Worm (Caenorhabditis elegans) whole organism, young adult: ENCODE results near the gene hid-1.

Experiments
- B0035.1 ChIP-seq: sonication (generic microtip); optimal IDR thresholded peaks from 2 replicates; lab custom pipeline; 2016; ENCODE audit warnings: missing genetic modification characterization, mild to moderate bottlenecking, missing compliant biosample characterization, missing genotype, missing genetic modification reagents
- F22D6.2 ChIP-seq: sonication (generic microtip); optimal IDR thresholded peaks from 2 replicates; lab custom pipeline; 2016; ENCODE audit warnings: mild to moderate bottlenecking, missing genetic modification characterization, missing compliant biosample characterization
- F33H1.4 ChIP-seq: fragments of 200-800 bp; sonication (Bioruptor generic); IDR thresholded peaks from 2 replicates; pipeline ENCODE4 v1.3.6; 2022; ENCODE audit warnings: missing genetic modification reagents, missing genetic modification characterization, missing compliant biosample characterization
- F39B2.1 ChIP-seq: fragments of 200-800 bp; sonication (Bioruptor generic); IDR thresholded peaks from 2 replicates; pipeline ENCODE4 v1.3.6; 2022; ENCODE audit warnings: missing genetic modification reagents, missing genetic modification characterization, missing compliant biosample characterization
- F57A8.1 ChIP-seq: fragments of 200-800 bp; sonication (Bioruptor generic); optimal IDR thresholded peaks from 2 replicates; lab custom pipeline; 2018; ENCODE audit warnings: mild to moderate bottlenecking, missing genetic modification characterization, moderate library complexity, missing compliant biosample characterization
- K12H6.12 ChIP-seq: fragments of 200-800 bp; sonication (Bioruptor generic); optimal IDR thresholded peaks from 2 replicates; lab custom pipeline; 2018; ENCODE audit warnings: mild to moderate bottlenecking, missing genetic modification characterization, missing compliant biosample characterization
- T07F8.4 ChIP-seq: sonication (generic microtip); optimal IDR thresholded peaks from 2 replicates; lab custom pipeline; 2016; ENCODE audit warnings: mild to moderate bottlenecking, missing genetic modification characterization, moderate library complexity, missing compliant biosample characterization
- Y79H2A.3 ChIP-seq: fragments of 200-800 bp; sonication (Bioruptor generic); conservative IDR thresholded peaks from 2 replicates; pipeline ENCODE4 v1.3.6; 2022; ENCODE audit warnings: missing genetic modification reagents, missing genetic modification characterization, missing compliant biosample characterization
- akir-1 ChIP-seq: fragments of 200-800 bp; sonication (Bioruptor generic); optimal IDR thresholded peaks from 2 replicates; lab custom pipeline; 2018; ENCODE audit warnings: mild to moderate bottlenecking, missing genetic modification characterization, moderate library complexity, missing compliant biosample characterization
- aptf-2 ChIP-seq: fragments of 200-800 bp; sonication (Bioruptor generic); conservative IDR thresholded peaks from 2 replicates; pipeline ENCODE4 v1.3.6; 2022; ENCODE audit warnings: missing genetic modification reagents, missing genetic modification characterization, missing compliant biosample characterization
- atf-7 ChIP-seq: sonication (generic microtip); optimal IDR thresholded peaks from 2 replicates; lab custom pipeline; 2017; ENCODE audit warnings: mild to moderate bottlenecking, missing genetic modification characterization, missing compliant biosample characterization
- attf-5 ChIP-seq: fragments of 200-800 bp; sonication (Bioruptor generic); optimal IDR thresholded peaks from 2 replicates; lab custom pipeline; 2018; ENCODE audit warnings: mild to moderate bottlenecking, missing genetic modification characterization, missing compliant biosample characterization
- attf-6 ChIP-seq: fragments of 200-800 bp; sonication (Bioruptor generic); IDR thresholded peaks from 2 replicates; pipeline ENCODE4 v1.3.6; 2022; ENCODE audit warnings: missing genetic modification reagents, missing genetic modification characterization, missing compliant biosample characterization
- bed-1 ChIP-seq: fragments of 200-800 bp; sonication (Bioruptor generic); IDR thresholded peaks from 2 replicates; pipeline ENCODE4 v1.3.6; 2022; ENCODE audit warnings: missing genetic modification reagents, missing genetic modification characterization, missing compliant biosample characterization
- ccch-3 ChIP-seq: fragments of 200-800 bp; sonication (Bioruptor generic); optimal IDR thresholded peaks from 2 replicates; lab custom pipeline; 2018; ENCODE audit warnings: mild to moderate bottlenecking, missing genetic modification characterization, missing compliant biosample characterization
- cebp-1 ChIP-seq, 2 experiments: fragments of 200-800 bp in 1 of 2; sonication (Bioruptor generic) in 1 of 2; sonication (generic microtip) in 1 of 2; IDR thresholded peaks in 1 of 2; optimal IDR thresholded peaks in 1 of 2; 2 replicates each; pipeline versions ENCODE4 v1.3.6 to Lab custom; 2017 to 2022; ENCODE audit warnings: missing compliant biosample characterization in 2 of 2, missing genetic modification characterization in 2 of 2, mild to moderate bottlenecking in 1 of 2, missing genetic modification reagents in 1 of 2, moderate library complexity in 1 of 2
- ceh-79 ChIP-seq: sonication (generic microtip); optimal IDR thresholded peaks from 2 replicates; lab custom pipeline; 2017; ENCODE audit warnings: mild to moderate bottlenecking, missing genetic modification characterization, missing compliant biosample characterization
- die-1 ChIP-seq: sonication (generic microtip); optimal IDR thresholded peaks from 2 replicates; lab custom pipeline; 2016; ENCODE audit warnings: missing genotype, mild to moderate bottlenecking, missing genetic modification characterization, missing compliant biosample characterization
- dox-1 ChIP-seq: fragments of 200-800 bp; sonication (Bioruptor generic); IDR thresholded peaks from 2 replicates; pipeline ENCODE4 v1.3.6; 2022; ENCODE audit warnings: missing genetic modification reagents, missing genetic modification characterization, missing compliant biosample characterization
- efl-1 ChIP-seq: fragments of 150-350 bp; optimal IDR thresholded peaks from 2 replicates; lab custom pipeline; 2014; ENCODE audit warnings: missing biosample characterization, missing genetic modification reagents, missing genetic modification characterization
- him-1 ChIP-seq: sonication (generic microtip); optimal IDR thresholded peaks from 2 replicates; lab custom pipeline; 2016; ENCODE audit warnings: missing genotype, missing genetic modification reagents, missing genetic modification characterization, missing compliant biosample characterization
- hsf-1 ChIP-seq: fragments of 200-800 bp; sonication (Bioruptor generic); IDR thresholded peaks from 2 replicates; pipeline ENCODE4 v1.3.6; 2022; ENCODE audit warnings: missing genetic modification reagents, missing genetic modification characterization, missing compliant biosample characterization
- madf-8 ChIP-seq: fragments of 200-800 bp; sonication (Bioruptor generic); conservative IDR thresholded peaks from 2 replicates; pipeline ENCODE4 v1.3.6; 2022; ENCODE audit warnings: missing genetic modification reagents, missing genetic modification characterization, missing compliant biosample characterization
- nfyb-1 ChIP-seq: fragments of 200-800 bp; sonication (Bioruptor generic); IDR thresholded peaks from 2 replicates; pipeline ENCODE4 v1.3.6; 2022; ENCODE audit warnings: missing genetic modification reagents, missing genetic modification characterization, missing compliant biosample characterization
- nhr-80 ChIP-seq: sonication (generic microtip); optimal IDR thresholded peaks from 2 replicates; lab custom pipeline; 2016; ENCODE audit warnings: missing genetic modification characterization, missing compliant biosample characterization
- rpc-1 ChIP-seq, 2 experiments: fragments of 150-350 bp in 1 of 2; sonication (generic microtip) in 1 of 2; optimal IDR thresholded peaks; 2 replicates each; lab custom pipeline; 2014 to 2018; ENCODE audit warnings: missing biosample characterization in 1 of 2, missing genetic modification characterization in 1 of 2, missing genetic modification reagents in 1 of 2, missing genotype in 1 of 2
- sdz-38 ChIP-seq: sonication (generic microtip); optimal IDR thresholded peaks from 2 replicates; lab custom pipeline; 2016; ENCODE audit warnings: missing genotype, missing genetic modification characterization, missing compliant biosample characterization
- sea-2 ChIP-seq: fragments of 200-800 bp; sonication (Bioruptor generic); IDR thresholded peaks from 2 replicates; pipeline ENCODE4 v1.3.6; 2022; ENCODE audit warnings: missing genetic modification characterization, missing compliant biosample characterization
- snpc-1.1 ChIP-seq: sonication (generic microtip); optimal IDR thresholded peaks from 2 replicates; lab custom pipeline; 2017; ENCODE audit warnings: missing genetic modification characterization, mild to moderate bottlenecking, missing compliant biosample characterization, antibody characterized with exemption, moderate library complexity, missing genotype, missing genetic modification reagents; ENCODE audit not compliant: insufficient read depth
- snpc-1.3 ChIP-seq: sonication (generic microtip); optimal IDR thresholded peaks from 2 replicates; lab custom pipeline; 2017; ENCODE audit warnings: missing genetic modification characterization, mild to moderate bottlenecking, missing compliant biosample characterization, antibody characterized with exemption, moderate library complexity, missing genotype, missing genetic modification reagents; ENCODE audit not compliant: insufficient read depth
- snpc-4 ChIP-seq, 5 experiments: fragments of 150-350 bp in 1 of 5; sonication (generic microtip) in 4 of 5; optimal IDR thresholded peaks; 2 replicates each; lab custom pipeline; 2014 to 2018; ENCODE audit warnings: missing genetic modification characterization in 5 of 5, missing biosample characterization in 3 of 5, antibody characterized with exemption in 2 of 5, mild to moderate bottlenecking in 2 of 5, missing compliant biosample characterization in 2 of 5, missing genotype in 2 of 5, moderate library complexity in 2 of 5, missing genetic modification reagents in 1 of 5
- somi-1 ChIP-seq: fragments of 200-800 bp; sonication (Bioruptor generic); optimal IDR thresholded peaks from 2 replicates; lab custom pipeline; 2018; ENCODE audit warnings: mild to moderate bottlenecking, missing genetic modification characterization, missing compliant biosample characterization
- tbp1 ChIP-seq: fragments of 200-800 bp; sonication (Bioruptor generic); optimal IDR thresholded peaks from 2 replicates; lab custom pipeline; 2018; ENCODE audit warnings: mild to moderate bottlenecking, missing genetic modification characterization, missing compliant biosample characterization
- tlf-1 ChIP-seq: fragments of 200-800 bp; sonication (Bioruptor generic); optimal IDR thresholded peaks from 2 replicates; lab custom pipeline; 2018; ENCODE audit warnings: mild to moderate bottlenecking, missing genetic modification characterization, missing compliant biosample characterization
- unc-62 ChIP-seq: fragments of 150-350 bp; optimal IDR thresholded peaks from 2 replicates; lab custom pipeline; 2014; ENCODE audit warnings: missing biosample characterization, missing genetic modification reagents, missing genetic modification characterization
- xnd-1 ChIP-seq: sonication (generic microtip); optimal IDR thresholded peaks from 2 replicates; lab custom pipeline; 2016; ENCODE audit warnings: missing genotype, missing genetic modification reagents, missing genetic modification characterization, missing compliant biosample characterization
- zfh-2 ChIP-seq: fragments of 200-800 bp; sonication (Bioruptor generic); conservative IDR thresholded peaks from 2 replicates; pipeline ENCODE4 v1.3.6; 2022; ENCODE audit warnings: missing genetic modification reagents, missing genetic modification characterization, missing compliant biosample characterization
- ztf-3 ChIP-seq: fragments of 200-800 bp; sonication (Bioruptor generic); optimal IDR thresholded peaks from 2 replicates; lab custom pipeline; 2018; ENCODE audit warnings: mild to moderate bottlenecking, missing genetic modification characterization, missing compliant biosample characterization

hid-1 gene

DNA sequence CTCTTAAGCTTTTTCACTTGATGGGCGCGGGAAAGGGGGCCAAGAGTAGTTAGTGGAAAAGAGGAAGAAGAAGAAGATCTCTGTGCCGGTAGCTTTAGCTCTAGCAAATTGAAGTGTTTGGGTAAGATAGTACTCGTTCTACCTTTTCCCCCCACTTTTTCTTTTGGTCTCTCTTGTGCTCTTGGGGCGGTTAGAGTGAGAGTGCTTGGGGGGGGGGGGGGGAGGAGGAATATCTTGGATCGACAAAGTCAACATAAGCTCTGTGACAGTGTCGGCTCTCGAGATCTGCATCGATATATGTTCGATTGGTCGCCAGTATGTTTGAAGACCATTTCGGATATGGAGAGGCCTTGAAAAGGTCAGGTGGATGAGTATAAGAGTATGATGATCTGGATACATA is 29.1 kb upstream of the hid-1 start, which contains the start of gene fox-1:
Gene fox-1, minus strand, starts transcription at position 101 of the 400 bp plus-strand sequence.
- TF ChIP-seq nfyb-1, result no peak
- no peak for TF ChIP-seq snpc-1.3
- TF ChIP-seq attf-5, result no peak
- TF ChIP-seq die-1 (tag; lab: Kevin White, UChicago), result no peak
- TF ChIP-seq F57A8.1, result no peak

DNA sequence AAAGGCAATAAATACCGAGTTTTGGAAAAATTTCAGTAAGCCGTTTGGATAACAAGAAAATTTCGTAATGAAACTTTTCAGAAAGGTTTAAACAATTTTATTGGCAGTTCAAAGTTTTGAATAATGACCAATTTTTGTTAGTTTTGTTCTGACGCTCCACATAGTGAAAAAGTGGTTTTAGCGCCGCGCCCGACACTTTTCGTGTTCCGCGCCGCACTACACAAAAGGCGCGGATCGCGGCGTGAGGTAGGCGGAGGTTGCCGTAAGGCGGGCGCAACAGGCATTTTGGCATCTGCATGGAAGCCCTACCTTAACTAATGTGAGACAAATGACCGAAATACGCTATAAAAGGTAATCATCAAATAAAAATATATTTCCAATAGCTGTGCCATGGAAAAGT is 27.1 kb upstream of the hid-1 start:
- TF ChIP-seq snpc-1.1 (tag; lab: Kevin White, UChicago), result peak; percentile 42
- no peak for TF ChIP-seq xnd-1 (tag; lab: Kevin White, UChicago)
- TF ChIP-seq F39B2.1, result no peak
- TF ChIP-seq snpc-4 (GFP tag; optimal IDR thresholded peaks at IDR 0.05; lab: Kevin White, UChicago), result no peak
- peak in 2 of 4 experiments; percentile 52 to 76 for TF ChIP-seq snpc-4 (tag; optimal IDR thresholded peaks at IDR 0.05; lab: Kevin White, UChicago)
- no peak for TF ChIP-seq ceh-79

DNA sequence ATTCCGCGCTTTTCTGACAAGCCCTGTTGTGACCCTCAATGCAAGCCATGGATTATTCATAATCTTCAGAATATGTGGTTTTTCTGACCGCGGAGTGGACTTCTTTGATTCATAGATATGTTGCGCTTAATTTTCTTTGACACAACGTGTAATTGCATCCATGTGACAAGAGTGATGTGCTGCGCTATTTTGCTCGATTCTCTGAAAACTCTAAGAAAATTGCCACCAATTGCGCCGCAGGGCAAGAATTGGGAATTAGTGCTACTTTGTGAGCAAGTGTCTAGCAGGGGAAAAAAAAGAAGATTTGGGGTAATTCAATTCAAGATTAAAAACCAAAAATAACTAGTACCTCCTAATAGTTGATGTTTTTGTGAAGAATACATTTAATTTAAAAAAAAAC is 24.8 kb upstream of the hid-1 start:
- TF ChIP-seq Y79H2A.3 (GFP tag; lab: Robert Waterston, UW), result no peak
- no peak for TF ChIP-seq tbp1 (GFP tag; lab: Kevin White, UChicago)
- no peak for TF ChIP-seq sdz-38 (tag; lab: Kevin White, UChicago)
- TF ChIP-seq T07F8.4, result no peak
- no peak for TF ChIP-seq ztf-3 (GFP tag; lab: Kevin White, UChicago)
- TF ChIP-seq him-1 (tag; lab: Kevin White, UChicago), result no peak
- no peak for TF ChIP-seq F33H1.4 (GFP tag; lab: Robert Waterston, UW)
- TF ChIP-seq rpc-1 (optimal IDR thresholded peaks at IDR 0.05; lab: Kevin White, UChicago), result no peak
- no peak for TF ChIP-seq rpc-1 (tag; optimal IDR thresholded peaks at IDR 0.05; lab: Kevin White, UChicago)
- TF ChIP-seq K12H6.12, result no peak
- TF ChIP-seq unc-62 (GFP tag; lab: Kevin White, UChicago), result no peak
- no peak for TF ChIP-seq somi-1 (GFP tag; lab: Kevin White, UChicago)
- no peak for TF ChIP-seq aptf-2 (GFP tag; lab: Robert Waterston, UW)
- no peak for TF ChIP-seq zfh-2
- TF ChIP-seq ccch-3, result no peak
- TF ChIP-seq hsf-1 (GFP tag; lab: Robert Waterston, UW), result no peak

DNA sequence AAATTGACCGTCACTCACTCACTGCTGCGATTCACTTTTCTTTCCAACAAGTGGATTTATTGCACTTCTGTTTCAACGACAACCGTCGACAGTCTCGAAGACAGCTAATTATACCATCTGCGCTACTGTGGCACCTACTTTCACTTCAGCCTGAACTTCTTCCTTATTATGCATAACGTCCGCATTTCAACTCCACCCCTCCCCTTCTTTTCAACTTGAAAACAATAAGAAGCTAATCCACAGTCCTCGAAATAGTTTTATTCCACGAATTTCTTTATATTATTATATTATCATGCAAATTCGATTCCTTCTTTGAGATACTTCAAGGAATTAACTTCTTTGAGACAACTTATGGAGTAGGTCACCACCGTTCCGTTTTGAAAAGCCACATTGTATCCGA is 17.5 kb upstream of the hid-1 start, which contains the start of gene R04B3.1:
Gene R04B3.1, minus strand, starts transcription at position 101 of the 400 bp plus-strand sequence.
- TF ChIP-seq atf-7 (tag; lab: Kevin White, UChicago), result no peak
- TF ChIP-seq B0035.1 (tag; lab: Kevin White, UChicago), result no peak
- no peak for TF ChIP-seq bed-1 (GFP tag; lab: Robert Waterston, UW)
- TF ChIP-seq attf-5, result no peak
- TF ChIP-seq cebp-1 (GFP tag; IDR thresholded peaks at IDR 0.05; lab: Robert Waterston, UW), result no peak
- TF ChIP-seq cebp-1 (tag; optimal IDR thresholded peaks at IDR 0.05; lab: Kevin White, UChicago), result no peak
- no peak for TF ChIP-seq dox-1
- TF ChIP-seq rpc-1 (optimal IDR thresholded peaks at IDR 0.05; lab: Kevin White, UChicago), result no peak
- TF ChIP-seq rpc-1 (tag; optimal IDR thresholded peaks at IDR 0.05; lab: Kevin White, UChicago), result no peak
- no peak for TF ChIP-seq akir-1 (GFP tag; lab: Kevin White, UChicago)
- TF ChIP-seq tlf-1 (GFP tag; lab: Kevin White, UChicago), result no peak
- no peak for TF ChIP-seq attf-6 (GFP tag; lab: Robert Waterston, UW)
- no peak for TF ChIP-seq efl-1
- TF ChIP-seq F22D6.2 (tag; lab: Kevin White, UChicago), result no peak
- TF ChIP-seq sea-2 (GFP tag; lab: Robert Waterston, UW), result no peak
- no peak for TF ChIP-seq madf-8 (GFP tag; lab: Robert Waterston, UW)
- TF ChIP-seq nhr-80, result no peak
